Worm (Caenorhabditis elegans): ENCODE data around the gene ugt-16.

- TF ChIP-seq him-1 (tag; optimal IDR thresholded peaks at IDR 0.05) (no peak), dao-5 (tag; optimal IDR thresholded peaks at IDR 0.05) (no peak)
Observed at ce11 chrV:12811810-12812209, 13.0 kb upstream of the ugt-16 start.
